Fruit fly (Drosophila melanogaster) whole organism, prepupa: Measurements from ENCODE around the gene CG13293.

Source experiments
- CG16779 ChIP-seq: fragments of 200-800 bp; sonication (Bioruptor generic); optimal IDR thresholded peaks from 3 replicates; lab custom pipeline; 2017; ENCODE audit warnings: missing biosample characterization, mild to moderate bottlenecking, missing genetic modification characterization
- Lpt ChIP-seq: fragments of 200-800 bp; sonication (Bioruptor generic); optimal IDR thresholded peaks from 3 replicates; lab custom pipeline; 2016; ENCODE audit warnings: missing biosample characterization, missing genetic modification characterization
- fd59A ChIP-seq: fragments of 200-800 bp; sonication (Bioruptor generic); optimal IDR thresholded peaks from 2 replicates; lab custom pipeline; 2017; ENCODE audit warnings: missing biosample characterization, mild to moderate bottlenecking, missing genetic modification characterization, missing genetic modification reagents

dm6 chr3L:6085157-6085556 lies 2.5 kb downstream of the CG13293 start:
- peak; percentile 33 for TF ChIP-seq fd59A (GFP tag; lab: Kevin White, UChicago)
- TF ChIP-seq CG16779 = peak; percentile 6
- TF ChIP-seq Lpt (GFP tag; lab: Kevin White, UChicago) = peak; percentile 39
